Fruit fly (Drosophila melanogaster): Measurements from ENCODE around the gene Deaf1.
A peak's percentile ranks its signal among the peaks of the same experiment; 100 is the strongest.

The Deaf1 gene

dm6 chr3L:19807103-19807502, 10.9 kb upstream of the Deaf1 start, which contains the start of the genes CG14104 and Kap-alpha1 (continued):
- TF ChIP-seq HLH3B (GFP tag; IDR thresholded peaks at IDR 0.05) = no peak
- no peak for TF ChIP-seq CG18764 (GFP tag; optimal IDR thresholded peaks at IDR 0.05)
- no peak for TF ChIP-seq Dip3 (GFP tag; optimal IDR thresholded peaks at IDR 0.05)
- no peak for TF ChIP-seq CG7839 (tag; optimal IDR thresholded peaks at IDR 0.05)
- TF ChIP-seq bbx (GFP tag; IDR thresholded peaks at IDR 0.05; ENCODE audit: partially characterized antibody) = peak; percentile 77
- TF ChIP-seq Taf1 (GFP tag; IDR thresholded peaks at IDR 0.05) = no peak
- no peak for TF ChIP-seq CG6272 (GFP tag; IDR thresholded peaks at IDR 0.05)
- TF ChIP-seq CG6765 (GFP tag; optimal IDR thresholded peaks at IDR 0.05) = no peak
- TF ChIP-seq ap (GFP tag; IDR thresholded peaks at IDR 0.05) = no peak
- TF ChIP-seq caup (GFP tag; optimal IDR thresholded peaks at IDR 0.05; ENCODE audit: severe bottlenecking) = no peak
- no peak for TF ChIP-seq da (GFP tag; optimal IDR thresholded peaks at IDR 0.05)
- TF ChIP-seq Doc2 (GFP tag; IDR thresholded peaks at IDR 0.05) = no peak
- no peak for TF ChIP-seq sim (GFP tag; IDR thresholded peaks at IDR 0.05)
- no peak for TF ChIP-seq C15 (GFP tag; IDR thresholded peaks at IDR 0.05)
- no peak for TF ChIP-seq CG7271 (tag; optimal IDR thresholded peaks at IDR 0.05)
- no peak for TF ChIP-seq slou (GFP tag; optimal IDR thresholded peaks at IDR 0.05)
- no peak for TF ChIP-seq abd-A (tag; optimal IDR thresholded peaks at IDR 0.05)
- TF ChIP-seq CG10267 (tag; optimal IDR thresholded peaks at IDR 0.05) = no peak
- no peak for TF ChIP-seq CG17385 (GFP tag; optimal IDR thresholded peaks at IDR 0.05)
- no peak for TF ChIP-seq CG8388 (GFP tag; optimal IDR thresholded peaks at IDR 0.05)
- TF ChIP-seq CG2202 (tag; optimal IDR thresholded peaks at IDR 0.05) = no peak
- no peak for TF ChIP-seq Hr39 (optimal IDR thresholded peaks at IDR 0.05)
- TF ChIP-seq CG2875 (GFP tag; optimal IDR thresholded peaks at IDR 0.05) = no peak
- no peak for TF ChIP-seq Tbp (GFP tag; optimal IDR thresholded peaks at IDR 0.05)
- no peak for TF ChIP-seq Jarid2 (GFP tag; optimal IDR thresholded peaks at IDR 0.05)
- no peak for TF ChIP-seq Xbp1 (GFP tag; optimal IDR thresholded peaks at IDR 0.05)
- no peak for TF ChIP-seq CG12071 (GFP tag; optimal IDR thresholded peaks at IDR 0.05)
- TF ChIP-seq CG13424 (tag; optimal IDR thresholded peaks at IDR 0.05) = no peak
- TF ChIP-seq phol (tag; optimal IDR thresholded peaks at IDR 0.05) = peak; percentile 22
- TF ChIP-seq dmrt99B (tag; optimal IDR thresholded peaks at IDR 0.05) = no peak
- TF ChIP-seq bsh (GFP tag; optimal IDR thresholded peaks at IDR 0.05) = no peak
- TF ChIP-seq en (GFP tag; optimal IDR thresholded peaks at IDR 0.05) = no peak
- TF ChIP-seq CG14441 (GFP tag; IDR thresholded peaks at IDR 0.05) = no peak
- no peak for TF ChIP-seq CG12299 (tag; optimal IDR thresholded peaks at IDR 0.05)
- TF ChIP-seq bowl (GFP tag; IDR thresholded peaks at IDR 0.05) = no peak
- no peak for TF ChIP-seq CG12219 (GFP tag; optimal IDR thresholded peaks at IDR 0.05)
- TF ChIP-seq run (tag; optimal IDR thresholded peaks at IDR 0.05) = no peak
- TF ChIP-seq pros (GFP tag; optimal IDR thresholded peaks at IDR 0.05) = no peak
- TF ChIP-seq br (optimal IDR thresholded peaks at IDR 0.05) = no peak
- TF ChIP-seq zfh1 (GFP tag; IDR thresholded peaks at IDR 0.05) = no peak
- no peak for TF ChIP-seq ara (GFP tag; IDR thresholded peaks at IDR 0.05)
- no peak for TF ChIP-seq CG11696 (GFP tag; IDR thresholded peaks at IDR 0.05)
- no peak for TF ChIP-seq CG10543 (GFP tag; optimal IDR thresholded peaks at IDR 0.05)
- TF ChIP-seq CG10654 (GFP tag; optimal IDR thresholded peaks at IDR 0.05) = no peak
- no peak for TF ChIP-seq CG1233 (GFP tag; optimal IDR thresholded peaks at IDR 0.05)
- TF ChIP-seq ranshi (GFP tag; IDR thresholded peaks at IDR 0.05) = no peak
- no peak for TF ChIP-seq CG4328 (GFP tag; optimal IDR thresholded peaks at IDR 0.05)
- peak; percentile 31 for TF ChIP-seq Dp (GFP tag; optimal IDR thresholded peaks at IDR 0.05)
- TF ChIP-seq tna (GFP tag; IDR thresholded peaks at IDR 0.05; ENCODE audit: partially characterized antibody) = peak; percentile 43; the same call in 1 of the 2 replicates
- no peak for TF ChIP-seq CG31388 (GFP tag; optimal IDR thresholded peaks at IDR 0.05)
- no peak for TF ChIP-seq usp (GFP tag; optimal IDR thresholded peaks at IDR 0.05)
- no peak for TF ChIP-seq CG9817 (tag; optimal IDR thresholded peaks at IDR 0.05)
- no peak for TF ChIP-seq kay (GFP tag; optimal IDR thresholded peaks at IDR 0.05)

Measured in whole organism, embryonic.